Worm (Caenorhabditis elegans) whole organism, early embryonic: ENCODE results near the gene mac-1.

Experiments used
- F13C5.2 ChIP-seq: sonication (generic microtip); optimal IDR thresholded peaks from 2 replicates; lab custom pipeline; 2017; ENCODE audit warnings: mild to moderate bottlenecking, missing genetic modification characterization, inconsistent platforms, missing compliant biosample characterization
- aly-1 ChIP-seq: sonication (generic microtip); optimal IDR thresholded peaks from 2 replicates; lab custom pipeline; 2016; ENCODE audit warnings: missing genetic modification characterization, missing compliant biosample characterization
- ama-1 ChIP-seq: fragments of 150-350 bp; optimal IDR thresholded peaks from 2 replicates; lab custom pipeline; 2014
- ceh-13 ChIP-seq: fragments of 200-800 bp; sonication (Bioruptor generic); optimal IDR thresholded peaks from 2 replicates; lab custom pipeline; 2018; ENCODE audit warnings: mild to moderate bottlenecking, missing genetic modification characterization, missing compliant biosample characterization
- ceh-36 ChIP-seq: sonication (generic microtip); optimal IDR thresholded peaks from 2 replicates; lab custom pipeline; 2016; ENCODE audit warnings: missing genetic modification characterization, inconsistent platforms, missing compliant biosample characterization
- ets-7 ChIP-seq: sonication (generic microtip); optimal IDR thresholded peaks from 2 replicates; lab custom pipeline; 2016; ENCODE audit warnings: missing genotype, missing genetic modification characterization, missing compliant biosample characterization
- flt-1 ChIP-seq: fragments of 200-800 bp; sonication (Bioruptor generic); IDR thresholded peaks from 2 replicates; pipeline ENCODE4 v1.3.6; 2022; ENCODE audit warnings: missing genetic modification characterization, missing compliant biosample characterization
- hmg-4 ChIP-seq: fragments of 200-800 bp; sonication (Bioruptor generic); optimal IDR thresholded peaks from 2 replicates; lab custom pipeline; 2018; ENCODE audit warnings: mild to moderate bottlenecking, missing genetic modification characterization, missing compliant biosample characterization
- pes-1 ChIP-seq: fragments of 200-800 bp; sonication (Bioruptor generic); IDR thresholded peaks from 2 replicates; pipeline ENCODE4 v1.3.6; 2022; ENCODE audit warnings: missing genetic modification reagents, missing genetic modification characterization, missing compliant biosample characterization
- scrt-1 ChIP-seq: fragments of 200-800 bp; sonication (Bioruptor generic); IDR thresholded peaks from 2 replicates; pipeline ENCODE4 v1.3.6; 2022; ENCODE audit warnings: missing genetic modification characterization, missing compliant biosample characterization
- sea-1 ChIP-seq: fragments of 200-800 bp; sonication (Bioruptor generic); conservative IDR thresholded peaks from 2 replicates; pipeline ENCODE4 v1.3.6; 2022; ENCODE audit warnings: missing genetic modification characterization, missing compliant biosample characterization
- tbx-11 ChIP-seq: fragments of 200-800 bp; sonication (Bioruptor generic); IDR thresholded peaks from 2 replicates; pipeline ENCODE4 v1.3.6; 2022; ENCODE audit warnings: missing genetic modification characterization, missing compliant biosample characterization
- tbx-37 ChIP-seq: fragments of 200-800 bp; sonication (Bioruptor generic); conservative IDR thresholded peaks from 2 replicates; pipeline ENCODE4 v1.3.6; 2022; ENCODE audit warnings: missing genetic modification reagents, missing genetic modification characterization, missing compliant biosample characterization

DNA sequence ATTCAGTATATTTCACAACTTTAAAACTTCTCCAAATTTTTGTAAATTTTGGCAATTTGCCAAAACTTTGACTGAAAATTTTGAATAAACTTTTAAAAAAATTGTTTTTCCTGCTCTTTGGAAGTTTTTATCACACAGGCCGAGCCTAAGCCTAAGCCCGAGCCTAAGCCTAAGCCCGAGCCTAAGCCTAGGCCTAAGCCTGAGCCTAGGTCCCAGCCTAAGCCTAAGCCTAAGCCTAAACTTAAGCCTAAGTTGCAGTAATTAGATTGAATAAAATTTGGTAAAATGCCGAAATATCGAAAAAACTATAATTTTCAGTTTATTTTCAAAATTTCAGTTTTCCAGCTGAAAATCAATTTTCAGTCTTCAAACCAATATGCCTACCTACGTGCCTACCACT is 37.2 kb downstream of the mac-1 start:
- TF ChIP-seq F13C5.2 (tag; lab: Kevin White, UChicago) = no peak
- no peak for TF ChIP-seq ama-1 (lab: Kevin White, UChicago)
- TF ChIP-seq aly-1 (tag; lab: Kevin White, UChicago) = no peak
- TF ChIP-seq ceh-13 (GFP tag; lab: Kevin White, UChicago) = no peak
- no peak for TF ChIP-seq hmg-4 (GFP tag; lab: Kevin White, UChicago)
- TF ChIP-seq flt-1 = no peak
- TF ChIP-seq tbx-37 (GFP tag; lab: Robert Waterston, UW) = no peak
- TF ChIP-seq pes-1 (GFP tag; lab: Robert Waterston, UW) = 0 out of 2 replicates have a peak, but pooled peaks have one; percentile 14
- TF ChIP-seq sea-1 (GFP tag; lab: Robert Waterston, UW) = no peak
- no peak for TF ChIP-seq tbx-11 (GFP tag; lab: Robert Waterston, UW)
- no peak for TF ChIP-seq scrt-1 (GFP tag; lab: Robert Waterston, UW)
- no peak for TF ChIP-seq ets-7 (tag; lab: Kevin White, UChicago)
- peak; percentile 54 for TF ChIP-seq ceh-36 (tag; lab: Kevin White, UChicago)
